Worm (Caenorhabditis elegans) whole organism, L3 larva: ENCODE data around the gene ftr-1.

Source experiments
- R02D3.7 ChIP-seq: fragments of 150-350 bp; optimal IDR thresholded peaks from 2 replicates; lab custom pipeline; 2014; ENCODE audit warnings: missing biosample characterization, missing genetic modification characterization
- ZK546.5 ChIP-seq: sonication (generic microtip); optimal IDR thresholded peaks from 2 replicates; lab custom pipeline; 2017; ENCODE audit warnings: missing biosample characterization, missing genetic modification characterization
- aly-2 ChIP-seq: fragments of 150-350 bp; optimal IDR thresholded peaks from 2 replicates; lab custom pipeline; 2014; ENCODE audit warnings: missing biosample characterization, missing genetic modification characterization
- ama-1 ChIP-seq: fragments of 150-350 bp; optimal IDR thresholded peaks from 2 replicates; lab custom pipeline; 2018
- ceh-16 ChIP-seq: sonication (generic microtip); optimal IDR thresholded peaks from 2 replicates; lab custom pipeline; 2017; ENCODE audit warnings: missing biosample characterization, missing genetic modification characterization
- ceh-28 ChIP-seq: fragments of 150-350 bp; optimal IDR thresholded peaks from 2 replicates; lab custom pipeline; 2014; ENCODE audit warnings: missing biosample characterization, missing genetic modification reagents, missing genetic modification characterization
- ceh-9 ChIP-seq: sonication (generic microtip); optimal IDR thresholded peaks from 2 replicates; lab custom pipeline; 2018; ENCODE audit warnings: missing biosample characterization, missing genetic modification characterization
- daf-12 ChIP-seq: fragments of 150-350 bp; optimal IDR thresholded peaks from 2 replicates; lab custom pipeline; 2014; ENCODE audit warnings: missing biosample characterization, missing genetic modification reagents, missing genetic modification characterization
- egl-5 ChIP-seq: fragments of 150-350 bp; optimal IDR thresholded peaks from 2 replicates; lab custom pipeline; 2017; ENCODE audit warnings: missing biosample characterization, missing genetic modification reagents, missing genetic modification characterization, inconsistent platforms
- elt-1 ChIP-seq: fragments of 150-350 bp; optimal IDR thresholded peaks from 2 replicates; lab custom pipeline; 2014; ENCODE audit warnings: missing biosample characterization, missing genetic modification characterization
- elt-2 ChIP-seq: sonication (generic microtip); optimal IDR thresholded peaks from 2 replicates; lab custom pipeline; 2016; ENCODE audit warnings: missing genetic modification reagents, mild to moderate bottlenecking, missing genetic modification characterization, missing compliant biosample characterization
- elt-3 ChIP-seq, 3 experiments: fragments of 150-350 bp in 1 of 3; sonication (generic microtip) in 2 of 3; optimal IDR thresholded peaks; 2 replicates in 2 of 3; 4 replicates in 1 of 3; lab custom pipeline; 2014 to 2017; ENCODE audit warnings: missing biosample characterization in 3 of 3, missing genetic modification characterization in 3 of 3
- eor-1 ChIP-seq, 2 experiments: fragments of 150-350 bp; optimal IDR thresholded peaks; 2 replicates each; lab custom pipeline; 2014 to 2018; ENCODE audit warnings: missing biosample characterization in 2 of 2, missing genetic modification characterization in 2 of 2
- fkh-10 ChIP-seq: sonication (generic microtip); optimal IDR thresholded peaks from 2 replicates; lab custom pipeline; 2017; ENCODE audit warnings: missing biosample characterization, missing genetic modification reagents, missing genetic modification characterization
- fos-1 ChIP-seq: fragments of 150-350 bp; optimal IDR thresholded peaks from 2 replicates; lab custom pipeline; 2014; ENCODE audit warnings: missing biosample characterization, missing genetic modification characterization
- lin-39 ChIP-seq: fragments of 150-350 bp; optimal IDR thresholded peaks from 2 replicates; lab custom pipeline; 2018; ENCODE audit warnings: missing biosample characterization, missing genetic modification reagents, missing genetic modification characterization
- lsy-12 ChIP-seq: sonication (generic microtip); optimal IDR thresholded peaks from 2 replicates; lab custom pipeline; 2016; ENCODE audit warnings: mild to moderate bottlenecking, missing genetic modification characterization, missing compliant biosample characterization
- nfya-1 ChIP-seq: sonication (generic microtip); optimal IDR thresholded peaks from 2 replicates; lab custom pipeline; 2017; ENCODE audit warnings: missing genetic modification characterization, mild to moderate bottlenecking, missing compliant biosample characterization, antibody characterized with exemption, moderate library complexity; ENCODE audit not compliant: insufficient read depth
- nhr-11 ChIP-seq: fragments of 150-350 bp; optimal IDR thresholded peaks from 2 replicates; lab custom pipeline; 2014; ENCODE audit warnings: missing biosample characterization, missing genetic modification characterization
- nhr-12 ChIP-seq: fragments of 150-350 bp; optimal IDR thresholded peaks from 2 replicates; lab custom pipeline; 2014; ENCODE audit warnings: missing biosample characterization, missing genetic modification characterization
- nhr-23 ChIP-seq: fragments of 150-350 bp; optimal IDR thresholded peaks from 2 replicates; lab custom pipeline; 2014; ENCODE audit warnings: missing biosample characterization, missing genetic modification reagents, missing genetic modification characterization
- nhr-237 ChIP-seq: fragments of 150-350 bp; optimal IDR thresholded peaks from 2 replicates; lab custom pipeline; 2014; ENCODE audit warnings: missing biosample characterization, missing genetic modification characterization
- nhr-25 ChIP-seq: sonication (generic microtip); optimal IDR thresholded peaks from 2 replicates; lab custom pipeline; 2017; ENCODE audit warnings: missing biosample characterization, missing genetic modification characterization
- nhr-43 ChIP-seq: sonication (generic microtip); optimal IDR thresholded peaks from 2 replicates; lab custom pipeline; 2016; ENCODE audit warnings: mild to moderate bottlenecking, missing genetic modification characterization, missing compliant biosample characterization; ENCODE audit not compliant: poor library complexity, severe bottlenecking
- nhr-67 ChIP-seq: fragments of 150-350 bp; optimal IDR thresholded peaks from 2 replicates; lab custom pipeline; 2014; ENCODE audit warnings: missing biosample characterization, missing genetic modification characterization
- pqm-1 ChIP-seq: fragments of 150-350 bp; optimal IDR thresholded peaks from 2 replicates; lab custom pipeline; 2017; ENCODE audit warnings: missing biosample characterization, missing genetic modification characterization, inconsistent platforms
- skn-1 ChIP-seq: fragments of 150-350 bp; optimal IDR thresholded peaks from 2 replicates; lab custom pipeline; 2014; ENCODE audit warnings: missing biosample characterization, missing genetic modification characterization
- snpc-4 ChIP-seq: fragments of 150-350 bp; optimal IDR thresholded peaks from 2 replicates; lab custom pipeline; 2014; ENCODE audit warnings: missing biosample characterization, missing genetic modification characterization
- unc-39 ChIP-seq: sonication (generic microtip); optimal IDR thresholded peaks from 4 replicates; lab custom pipeline; 2017; ENCODE audit warnings: missing biosample characterization, missing genetic modification characterization
- unc-62 ChIP-seq: fragments of 150-350 bp; sonication (generic microtip); optimal IDR thresholded peaks from 4 replicates; lab custom pipeline; 2014; ENCODE audit warnings: missing biosample characterization, missing genetic modification reagents, missing genetic modification characterization
- zag-1 ChIP-seq: fragments of 150-350 bp; optimal IDR thresholded peaks from 2 replicates; lab custom pipeline; 2014; ENCODE audit warnings: missing biosample characterization, missing genetic modification characterization
- ztf-11 ChIP-seq: fragments of 150-350 bp; optimal IDR thresholded peaks from 2 replicates; lab custom pipeline; 2014; ENCODE audit warnings: missing biosample characterization, missing genetic modification characterization
- ztf-4 ChIP-seq: fragments of 150-350 bp; optimal IDR thresholded peaks from 2 replicates; lab custom pipeline; 2014; ENCODE audit warnings: missing biosample characterization, missing genetic modification characterization

ftr-1 gene

DNA sequence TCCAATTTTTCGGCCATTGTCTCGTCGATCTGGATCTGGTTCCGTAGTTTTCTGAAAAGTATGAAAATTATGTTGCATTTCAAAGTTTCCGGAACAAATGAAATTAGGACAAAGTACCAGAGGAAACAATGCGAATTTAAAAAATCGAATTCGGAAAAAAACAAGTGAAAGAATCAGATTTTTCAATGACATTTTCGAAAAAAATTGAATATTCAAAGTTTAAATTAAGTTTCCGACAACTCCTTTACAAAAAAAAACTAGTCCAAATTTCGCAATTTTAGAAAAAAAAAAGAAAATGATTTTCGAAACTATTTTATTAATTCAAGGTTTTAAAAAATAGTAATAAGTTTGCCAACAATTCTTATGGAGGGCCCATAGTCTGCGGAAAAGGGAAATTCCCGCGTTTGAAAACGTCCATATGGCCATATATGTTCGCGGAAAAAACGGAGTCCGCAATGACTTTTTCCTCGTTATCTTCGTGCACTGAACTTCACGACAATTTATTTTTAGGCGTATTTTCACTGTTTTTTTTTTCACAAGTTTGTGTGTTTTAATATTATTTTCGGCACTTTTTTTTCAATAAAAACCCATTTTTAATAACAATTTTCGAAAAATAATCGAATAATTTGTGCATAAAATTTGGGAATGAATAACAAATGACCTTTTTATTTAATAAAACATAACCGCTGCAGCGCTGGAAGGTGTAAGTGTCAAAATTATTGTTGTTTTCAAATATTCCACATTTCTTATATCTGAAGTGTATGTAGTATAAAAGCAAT is 4.5 kb upstream of the ftr-1 start, which contains the start of the genes fbxa-115 and Y113G7B.27:
fbxa-115 (minus strand) TSS at position 51 of the 779 bp plus-strand sequence.
Y113G7B.27 (plus strand) TSS at position 729 of the 779 bp plus-strand sequence.
- TF ChIP-seq skn-1 = peak; percentile 72
- TF ChIP-seq daf-12 (tag; lab: Kevin White, UChicago) = no peak

DNA sequence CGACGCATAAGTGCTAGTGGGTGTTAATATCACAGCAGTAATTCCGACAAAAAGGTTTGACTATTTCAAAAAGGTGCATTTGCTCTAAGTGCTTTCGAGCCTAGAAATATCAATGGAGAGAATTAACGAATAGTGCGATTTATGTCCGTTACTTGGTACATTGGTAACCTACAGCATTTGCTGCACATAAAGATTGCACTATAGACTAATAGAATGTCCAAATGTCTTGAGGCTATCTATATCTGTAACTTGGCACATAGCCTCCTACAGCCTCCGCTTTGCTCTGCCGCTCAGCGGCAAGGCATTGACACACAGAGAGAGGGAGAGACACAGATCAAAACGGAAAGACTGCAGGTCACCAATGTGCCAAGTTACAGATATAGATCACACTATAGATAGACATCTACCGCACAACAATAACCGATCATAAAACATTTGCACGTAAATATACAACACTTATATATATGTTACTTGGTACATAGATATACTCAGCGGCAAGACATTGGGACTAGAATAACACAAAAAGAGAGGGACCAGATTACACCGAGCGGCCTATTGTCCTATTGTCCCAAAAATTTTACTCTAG is 1.2 kb upstream of the ftr-1 start, which contains the start of the genes srh-217 and Y113G7B.28:
srh-217 (minus strand) TSS at position 101 of the 586 bp plus-strand sequence.
Y113G7B.28 (plus strand) TSS at position 536 of the 586 bp plus-strand sequence.
- TF ChIP-seq nhr-11 (tag; lab: Kevin White, UChicago) = peak; percentile 21
- TF ChIP-seq elt-1 = no peak

DNA sequence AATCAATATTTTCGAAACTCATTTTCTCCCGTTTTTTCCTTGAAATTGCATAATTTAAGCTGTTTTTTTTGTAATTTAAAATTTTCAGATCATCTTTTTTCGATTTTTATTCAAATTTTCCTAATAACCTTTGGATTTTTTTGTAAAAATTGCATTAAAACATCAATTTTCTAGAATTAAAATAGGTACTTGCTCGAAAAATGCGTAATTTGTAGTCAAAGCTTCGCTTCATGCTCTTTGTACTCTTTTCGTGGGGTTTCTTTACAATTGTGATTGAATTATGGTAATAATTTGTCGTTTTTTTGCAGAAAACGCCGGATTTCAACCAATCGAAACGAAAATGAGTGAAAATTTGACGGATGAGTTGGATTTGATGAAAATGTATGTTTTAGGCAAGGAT is 2.2 kb downstream of the ftr-1 start, which contains the start of gene fog-2:
fog-2 (plus strand) TSS at position 301 of the 400 bp plus-strand sequence.
- TF ChIP-seq ceh-9 (tag; lab: Kevin White, UChicago) (no peak), elt-3 (tag; optimal IDR thresholded peaks at IDR 0.05; lab: Kevin White, UChicago) (no peak), nhr-11 (tag; lab: Kevin White, UChicago) (no peak), fkh-10 (no peak), nhr-23 (tag; lab: Kevin White, UChicago) (no peak), unc-62 (no peak), eor-1 (tag; optimal IDR thresholded peaks at IDR 0.05; lab: Kevin White, UChicago) (no peak), nfya-1 (tag; lab: Kevin White, UChicago) (no peak), lsy-12 (tag; lab: Kevin White, UChicago) (no peak), ZK546.5 (no peak), ztf-11 (tag; lab: Kevin White, UChicago) (no peak), unc-39 (tag; lab: Kevin White, UChicago) (no peak), aly-2 (no peak)

DNA sequence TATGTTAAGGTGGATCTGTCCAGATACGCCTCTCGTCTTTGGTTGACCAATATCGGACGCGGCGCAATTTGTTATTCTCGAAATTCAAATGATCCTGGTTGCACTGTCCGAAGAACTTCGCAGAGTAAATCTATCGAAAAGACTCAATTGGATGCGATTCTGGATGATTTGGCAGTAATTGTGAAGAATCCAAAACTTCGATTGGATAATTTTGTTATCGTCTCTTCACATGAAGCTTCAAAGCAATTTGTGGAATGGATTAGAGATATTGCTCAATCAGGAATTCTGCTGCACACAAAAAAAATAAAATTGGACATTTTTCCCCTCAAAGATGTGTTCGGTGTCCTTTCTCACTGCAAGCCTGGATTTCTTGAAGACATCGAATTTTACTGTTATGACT is 2.9 kb downstream of the ftr-1 start:
- TF ChIP-seq ceh-16 (tag; lab: Kevin White, UChicago) (no peak), nhr-23 (tag; lab: Kevin White, UChicago) (no peak), nhr-67 (tag; lab: Kevin White, UChicago) (no peak), nfya-1 (tag; lab: Kevin White, UChicago) (no peak), nhr-237 (tag; lab: Kevin White, UChicago) (no peak), ceh-9 (tag; lab: Kevin White, UChicago) (no peak), daf-12 (tag; lab: Kevin White, UChicago) (no peak), ceh-28 (no peak), lsy-12 (tag; lab: Kevin White, UChicago) (no peak), unc-62 (no peak)

DNA sequence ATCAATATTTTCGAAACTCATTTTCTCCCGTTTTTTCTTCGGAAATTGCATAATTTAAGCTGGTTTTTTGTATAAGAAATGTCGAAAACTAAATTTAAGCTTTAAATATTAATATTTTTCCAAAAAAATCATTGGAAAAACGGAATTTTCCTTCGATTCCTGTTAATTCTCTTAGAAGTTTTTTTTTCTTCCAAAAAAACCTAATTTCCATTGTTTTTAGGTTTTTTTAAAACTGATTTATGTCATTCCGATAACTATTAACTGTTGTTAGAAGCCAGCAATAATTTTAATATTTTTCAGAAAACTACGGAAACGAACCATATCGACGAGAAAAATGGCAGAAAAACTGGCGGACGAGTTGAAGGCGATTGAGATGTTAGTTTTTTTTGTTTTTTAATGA is 4.5 kb downstream of the ftr-1 start, which contains the start of gene fbxa-114:
fbxa-114 (plus strand) TSS at position 301 of the 400 bp plus-strand sequence.
- TF ChIP-seq nhr-43 (tag; lab: Kevin White, UChicago) (no peak), ceh-16 (tag; lab: Kevin White, UChicago) (no peak), ztf-4 (no peak), snpc-4 (tag; lab: Kevin White, UChicago) (no peak), unc-62 (no peak), nhr-67 (tag; lab: Kevin White, UChicago) (no peak), fos-1 (tag; lab: Kevin White, UChicago) (no peak), nhr-12 (tag; lab: Kevin White, UChicago) (no peak), elt-2 (no peak)

DNA sequence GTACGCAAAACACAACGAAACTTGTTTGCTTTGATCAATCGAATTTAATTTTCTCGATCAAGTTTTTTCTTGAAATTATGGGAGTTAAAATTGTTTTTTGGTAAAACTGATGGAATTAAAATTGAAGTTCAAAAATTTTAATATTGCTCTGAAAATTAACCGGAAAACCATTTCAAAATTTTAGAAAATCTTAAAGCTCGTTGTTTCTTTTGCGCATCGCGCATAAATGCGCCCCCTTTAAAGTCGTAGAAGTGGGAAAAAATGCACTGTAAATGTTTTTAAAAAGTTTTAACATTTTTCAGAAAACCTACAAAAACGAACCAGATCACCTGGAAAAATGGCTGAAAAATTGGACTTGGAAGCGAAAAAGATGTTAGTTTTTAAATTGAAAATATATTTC is 6.3 kb downstream of the ftr-1 start, which contains the start of gene fbxa-113:
fbxa-113 (plus strand) TSS at position 301 of the 400 bp plus-strand sequence.
- TF ChIP-seq ZK546.5 = no peak
- no peak for TF ChIP-seq lin-39
- no peak for TF ChIP-seq pqm-1 (tag; lab: Kevin White, UChicago)
- TF ChIP-seq ama-1 (lab: Kevin White, UChicago) = no peak
- TF ChIP-seq zag-1 (tag; lab: Kevin White, UChicago) = no peak
- no peak for TF ChIP-seq nhr-25 (tag; lab: Kevin White, UChicago)
- no peak for TF ChIP-seq R02D3.7 (tag; lab: Kevin White, UChicago)
- no peak for TF ChIP-seq fos-1 (tag; lab: Kevin White, UChicago)
- TF ChIP-seq elt-1 = no peak
- no peak for TF ChIP-seq ztf-4
- TF ChIP-seq aly-2 = no peak
- no peak for TF ChIP-seq egl-5 (tag; lab: Kevin White, UChicago)
- TF ChIP-seq ceh-16 (tag; lab: Kevin White, UChicago) = no peak
- no peak for TF ChIP-seq nhr-12 (tag; lab: Kevin White, UChicago)
